Worm (Caenorhabditis elegans) whole organism, L3 larva: ENCODE data around the gene bec-1.

Experiments used
- ZK546.5 ChIP-seq: sonication (generic microtip); optimal IDR thresholded peaks from 2 replicates; lab custom pipeline; 2017; ENCODE audit warnings: missing biosample characterization, missing genetic modification characterization
- ceh-9 ChIP-seq: sonication (generic microtip); optimal IDR thresholded peaks from 2 replicates; lab custom pipeline; 2018; ENCODE audit warnings: missing biosample characterization, missing genetic modification characterization
- jun-1 ChIP-seq: fragments of 150-350 bp; optimal IDR thresholded peaks from 2 replicates; lab custom pipeline; 2014; ENCODE audit warnings: missing biosample characterization, missing genetic modification reagents, missing genetic modification characterization
- lin-39 ChIP-seq: fragments of 150-350 bp; optimal IDR thresholded peaks from 2 replicates; lab custom pipeline; 2018; ENCODE audit warnings: missing biosample characterization, missing genetic modification reagents, missing genetic modification characterization
- nfya-1 ChIP-seq: sonication (generic microtip); optimal IDR thresholded peaks from 2 replicates; lab custom pipeline; 2017; ENCODE audit warnings: missing genetic modification characterization, mild to moderate bottlenecking, missing compliant biosample characterization, antibody characterized with exemption, moderate library complexity; ENCODE audit not compliant: insufficient read depth
- nhr-11 ChIP-seq: fragments of 150-350 bp; optimal IDR thresholded peaks from 2 replicates; lab custom pipeline; 2014; ENCODE audit warnings: missing biosample characterization, missing genetic modification characterization
- nhr-28 ChIP-seq: fragments of 150-350 bp; optimal IDR thresholded peaks from 2 replicates; lab custom pipeline; 2014; ENCODE audit warnings: missing biosample characterization, missing genetic modification characterization
- pha-4 ChIP-seq: fragments of 150-350 bp; optimal IDR thresholded peaks from 2 replicates; lab custom pipeline; 2014; ENCODE audit warnings: missing biosample characterization, missing genetic modification reagents, missing genetic modification characterization
- pqm-1 ChIP-seq: fragments of 150-350 bp; optimal IDR thresholded peaks from 2 replicates; lab custom pipeline; 2017; ENCODE audit warnings: missing biosample characterization, missing genetic modification characterization, inconsistent platforms
- sea-2 ChIP-seq: fragments of 150-350 bp; sonication (generic microtip); optimal IDR thresholded peaks from 4 replicates; lab custom pipeline; 2014; ENCODE audit warnings: missing biosample characterization, missing genetic modification reagents, missing genetic modification characterization
- snpc-4 ChIP-seq: fragments of 150-350 bp; optimal IDR thresholded peaks from 2 replicates; lab custom pipeline; 2014; ENCODE audit warnings: missing biosample characterization, missing genetic modification characterization
- ztf-11 ChIP-seq: fragments of 150-350 bp; optimal IDR thresholded peaks from 2 replicates; lab custom pipeline; 2014; ENCODE audit warnings: missing biosample characterization, missing genetic modification characterization
- ztf-4 ChIP-seq: fragments of 150-350 bp; optimal IDR thresholded peaks from 2 replicates; lab custom pipeline; 2014; ENCODE audit warnings: missing biosample characterization, missing genetic modification characterization

DNA sequence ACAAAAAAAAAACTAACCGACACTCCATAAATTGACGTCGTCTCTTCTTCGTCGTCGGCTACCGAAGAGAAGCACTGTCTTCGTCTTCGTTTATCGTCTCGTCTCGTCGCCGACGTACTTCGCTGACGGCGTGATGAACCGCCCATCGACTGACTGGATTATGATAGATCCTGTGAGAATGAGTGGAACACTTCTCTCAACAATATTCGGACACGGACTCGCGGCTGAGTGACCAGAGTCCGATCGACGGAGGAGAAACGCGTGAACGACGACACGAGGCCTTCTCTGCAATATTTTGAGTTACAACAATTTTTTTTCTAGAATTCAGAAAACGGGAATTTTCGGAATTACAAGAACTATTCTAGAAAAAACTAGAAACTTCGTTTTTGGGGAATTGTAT is 4.0 kb downstream of the bec-1 start, which contains the start of gene skn-1:
- TF ChIP-seq pha-4 (tag; lab: Kevin White, UChicago) (no peak), jun-1 (tag; lab: Kevin White, UChicago) (no peak), ztf-11 (tag; lab: Kevin White, UChicago) (no peak), ZK546.5 (tag; lab: Kevin White, UChicago) (no peak), snpc-4 (tag; lab: Kevin White, UChicago) (no peak), ceh-9 (tag; lab: Kevin White, UChicago) (no peak), sea-2 (GFP tag; lab: Kevin White, UChicago) (no peak), pqm-1 (tag; lab: Kevin White, UChicago) (no peak), lin-39 (no peak), nhr-28 (no peak), nfya-1 (tag; lab: Kevin White, UChicago) (no peak), nhr-11 (tag; lab: Kevin White, UChicago) (no peak), ztf-4 (no peak)
